Fruit fly (Drosophila melanogaster) whole organism, embryonic: ENCODE data around the gene CG43999.
A peak's percentile ranks its signal among the peaks of the same experiment; 100 is the strongest.

Experiments
- Atf-2 ChIP-seq: fragments of 200-800 bp; sonication (Bioruptor generic); optimal IDR thresholded peaks from 2 replicates; lab custom pipeline; 2016; ENCODE audit warnings: missing biosample characterization, missing genetic modification characterization
- Bgb ChIP-seq: fragments of 200-800 bp; sonication (Bioruptor generic); IDR thresholded peaks from 2 replicates; pipeline ENCODE4 v1.3.6; 2022; ENCODE audit warnings: missing biosample characterization, missing genetic modification characterization; ENCODE audit not compliant: partially characterized antibody
- Blimp-1 ChIP-seq: fragments of 200-800 bp; sonication (Bioruptor generic); optimal IDR thresholded peaks from 3 replicates; lab custom pipeline; 2018; ENCODE audit warnings: missing biosample characterization, missing genetic modification characterization, mild to moderate bottlenecking, moderate library complexity, missing genetic modification reagents
- CG10267 ChIP-seq: fragments of 200-800 bp; sonication (Bioruptor generic); optimal IDR thresholded peaks from 2 replicates; lab custom pipeline; 2018; ENCODE audit warnings: missing biosample characterization, mild to moderate bottlenecking, missing genetic modification characterization, moderate library complexity
- CG12071 ChIP-seq: fragments of 200-800 bp; sonication (Bioruptor generic); optimal IDR thresholded peaks from 3 replicates; lab custom pipeline; 2018; ENCODE audit warnings: missing biosample characterization, mild to moderate bottlenecking, missing genetic modification characterization
- CG12391 ChIP-seq: fragments of 200-800 bp; sonication (Bioruptor generic); optimal IDR thresholded peaks from 3 replicates; lab custom pipeline; 2018; ENCODE audit warnings: missing biosample characterization, mild to moderate bottlenecking, missing genetic modification characterization, moderate library complexity
- CG14667 ChIP-seq: fragments of 200-800 bp; sonication (Bioruptor generic); IDR thresholded peaks from 2 replicates; pipeline ENCODE4 v1.3.6; 2022; ENCODE audit warnings: missing biosample characterization, missing genetic modification characterization
- CG17359 ChIP-seq: fragments of 200-800 bp; sonication (Bioruptor generic); optimal IDR thresholded peaks from 3 replicates; lab custom pipeline; 2018; ENCODE audit warnings: missing biosample characterization, mild to moderate bottlenecking, missing genetic modification characterization, moderate library complexity
- CG18262 ChIP-seq: fragments of 200-800 bp; optimal IDR thresholded peaks from 3 replicates; lab custom pipeline; 2019; ENCODE audit warnings: missing biosample characterization, mild to moderate bottlenecking, missing genetic modification characterization, moderate library complexity
- CG1832 ChIP-seq: fragments of 200-800 bp; sonication (Bioruptor generic); optimal IDR thresholded peaks from 2 replicates; lab custom pipeline; 2017; ENCODE audit warnings: missing biosample characterization, mild to moderate bottlenecking, missing genetic modification characterization, inconsistent platforms
- CG18599 ChIP-seq: fragments of 200-800 bp; sonication (Bioruptor generic); optimal IDR thresholded peaks from 3 replicates; lab custom pipeline; 2017; ENCODE audit warnings: missing biosample characterization, missing genetic modification characterization, mild to moderate bottlenecking, moderate library complexity, missing genetic modification reagents
- CG2678 ChIP-seq: fragments of 200-800 bp; sonication (Bioruptor generic); optimal IDR thresholded peaks from 3 replicates; lab custom pipeline; 2019; ENCODE audit warnings: missing biosample characterization, mild to moderate bottlenecking, missing genetic modification characterization, moderate library complexity
- CG2889 ChIP-seq: fragments of 200-800 bp; sonication (Bioruptor generic); IDR thresholded peaks from 3 replicates; pipeline ENCODE4 v1.3.6; 2022; ENCODE audit warnings: missing biosample characterization, missing genetic modification characterization
- CG30020 ChIP-seq: fragments of 200-800 bp; optimal IDR thresholded peaks from 2 replicates; lab custom pipeline; 2019; ENCODE audit warnings: missing biosample characterization, mild to moderate bottlenecking, missing genetic modification characterization, moderate library complexity
- CG30403 ChIP-seq: fragments of 200-800 bp; sonication (Bioruptor generic); optimal IDR thresholded peaks from 3 replicates; lab custom pipeline; 2016; ENCODE audit warnings: missing biosample characterization, missing genetic modification characterization
- CG3407 ChIP-seq: fragments of 200-800 bp; sonication (Bioruptor generic); optimal IDR thresholded peaks from 2 replicates; lab custom pipeline; 2018; ENCODE audit warnings: missing biosample characterization, mild to moderate bottlenecking, missing genetic modification characterization
- CG34376 ChIP-seq: fragments of 200-800 bp; sonication (Bioruptor generic); optimal IDR thresholded peaks from 2 replicates; lab custom pipeline; 2018; ENCODE audit warnings: missing biosample characterization, mild to moderate bottlenecking, missing genetic modification characterization
- CG3995 ChIP-seq: fragments of 200-800 bp; sonication (Bioruptor generic); optimal IDR thresholded peaks from 3 replicates; lab custom pipeline; 2016; ENCODE audit warnings: missing biosample characterization, missing genetic modification characterization
- CG42726 ChIP-seq: fragments of 200-800 bp; sonication (Bioruptor generic); IDR thresholded peaks from 2 replicates; pipeline ENCODE4 v1.3.6; 2022; ENCODE audit warnings: missing biosample characterization, missing genetic modification characterization; ENCODE audit not compliant: partially characterized antibody
- CG6175 ChIP-seq: fragments of 200-800 bp; sonication (Bioruptor generic); IDR thresholded peaks from 3 replicates; pipeline ENCODE4 v1.3.6; 2022; ENCODE audit warnings: missing biosample characterization, missing genetic modification characterization
- CG8359 ChIP-seq: fragments of 200-800 bp; sonication (Bioruptor generic); optimal IDR thresholded peaks from 2 replicates; lab custom pipeline; 2017; ENCODE audit warnings: missing biosample characterization, mild to moderate bottlenecking, missing genetic modification characterization, borderline replicate concordance
- CG8924 ChIP-seq: fragments of 200-800 bp; optimal IDR thresholded peaks from 3 replicates; lab custom pipeline; 2019; ENCODE audit warnings: missing biosample characterization, mild to moderate bottlenecking, missing genetic modification characterization, moderate library complexity
- CoRest ChIP-seq: fragments of 200-800 bp; sonication (Bioruptor generic); optimal IDR thresholded peaks from 3 replicates; lab custom pipeline; 2018; ENCODE audit warnings: missing biosample characterization, mild to moderate bottlenecking, missing genetic modification characterization, moderate library complexity
- Dp ChIP-seq: fragments of 200-800 bp; sonication (Bioruptor generic); optimal IDR thresholded peaks from 2 replicates; lab custom pipeline; 2018; ENCODE audit warnings: missing biosample characterization, mild to moderate bottlenecking, missing genetic modification characterization, moderate library complexity
- Drgx ChIP-seq: fragments of 200-800 bp; sonication (Bioruptor generic); IDR thresholded peaks from 2 replicates; pipeline ENCODE4 v1.3.6; 2022; ENCODE audit warnings: missing biosample characterization, missing genetic modification characterization
- Hey ChIP-seq: fragments of 200-800 bp; sonication (Bioruptor generic); optimal IDR thresholded peaks from 3 replicates; lab custom pipeline; 2018; ENCODE audit warnings: missing biosample characterization, mild to moderate bottlenecking, missing genetic modification characterization
- HmgD ChIP-seq: fragments of 200-800 bp; sonication (Bioruptor generic); optimal IDR thresholded peaks from 3 replicates; lab custom pipeline; 2016; ENCODE audit warnings: missing biosample characterization, missing genetic modification characterization
- Hr51 ChIP-seq, 2 experiments: fragments of 200-800 bp; sonication (Bioruptor generic); optimal IDR thresholded peaks; 2 replicates in 1 of 2; 3 replicates in 1 of 2; lab custom pipeline; 2016 to 2018; ENCODE audit warnings: missing biosample characterization in 2 of 2, missing genetic modification characterization in 2 of 2, mild to moderate bottlenecking in 1 of 2, moderate library complexity in 1 of 2
- Med ChIP-seq: fragments of 200-800 bp; sonication (Bioruptor generic); peaks from one replicate; lab custom pipeline; 2016; ENCODE audit warnings: missing biosample characterization, missing genetic modification characterization, mild to moderate bottlenecking, inconsistent platforms, moderate library complexity
- Meics ChIP-seq: fragments of 200-800 bp; sonication (Bioruptor generic); optimal IDR thresholded peaks from 2 replicates; lab custom pipeline; 2017; ENCODE audit warnings: missing biosample characterization, mild to moderate bottlenecking, missing genetic modification characterization
- Nf-YA ChIP-seq: fragments of 200-800 bp; sonication (Bioruptor generic); IDR thresholded peaks from 2 replicates; pipeline ENCODE4 v1.3.6; 2022; ENCODE audit warnings: missing biosample characterization, missing genetic modification characterization
- Ptx1 ChIP-seq: fragments of 200-800 bp; sonication (Bioruptor generic); IDR thresholded peaks from 2 replicates; pipeline ENCODE4 v1.3.6; 2022; ENCODE audit warnings: missing biosample characterization, missing genetic modification characterization
- Rfx ChIP-seq: fragments of 200-800 bp; sonication (Bioruptor generic); IDR thresholded peaks from 2 replicates; pipeline ENCODE4 v1.3.6; 2022; ENCODE audit warnings: missing biosample characterization, missing genetic modification characterization
- Xrp1 ChIP-seq: fragments of 200-800 bp; sonication (Bioruptor generic); IDR thresholded peaks from 2 replicates; pipeline ENCODE4 v1.3.6; 2022; ENCODE audit warnings: missing biosample characterization, missing genetic modification characterization
- ase ChIP-seq: fragments of 200-800 bp; sonication (Bioruptor generic); IDR thresholded peaks from 3 replicates; pipeline ENCODE4 v1.3.6; 2022; ENCODE audit warnings: missing biosample characterization, missing genetic modification characterization
- az2 ChIP-seq: fragments of 200-800 bp; sonication (Bioruptor generic); optimal IDR thresholded peaks from 3 replicates; lab custom pipeline; 2016; ENCODE audit warnings: missing biosample characterization, missing genetic modification characterization
- fru ChIP-seq: fragments of >200 bp; optimal IDR thresholded peaks from 2 replicates; lab custom pipeline; 2017
- gem ChIP-seq: fragments of 200-800 bp; sonication (Bioruptor generic); optimal IDR thresholded peaks from 2 replicates; lab custom pipeline; 2019; ENCODE audit warnings: missing biosample characterization, mild to moderate bottlenecking, missing genetic modification characterization, moderate library complexity
- her ChIP-seq: fragments of 200-800 bp; sonication (Bioruptor generic); optimal IDR thresholded peaks from 2 replicates; lab custom pipeline; 2016; ENCODE audit warnings: missing biosample characterization, missing genetic modification characterization
- nmo ChIP-seq: fragments of 200-800 bp; sonication (Bioruptor generic); optimal IDR thresholded peaks from 2 replicates; lab custom pipeline; 2018; ENCODE audit warnings: missing biosample characterization, mild to moderate bottlenecking, missing genetic modification characterization, moderate library complexity
- oc ChIP-seq: fragments of 200-800 bp; sonication (Bioruptor generic); optimal IDR thresholded peaks from 2 replicates; lab custom pipeline; 2018; ENCODE audit warnings: missing biosample characterization, mild to moderate bottlenecking, missing genetic modification characterization, moderate library complexity
- salm ChIP-seq: fragments of 200-800 bp; sonication (Bioruptor generic); optimal IDR thresholded peaks from 2 replicates; lab custom pipeline; 2018; ENCODE audit warnings: missing biosample characterization, mild to moderate bottlenecking, missing genetic modification characterization
- sens ChIP-seq: fragments of 200-800 bp; sonication (Bioruptor generic); peaks from one replicate; lab custom pipeline; 2016; ENCODE audit warnings: missing biosample characterization, missing genetic modification characterization
- sens-2 ChIP-seq: fragments of 200-800 bp; sonication (Bioruptor generic); IDR thresholded peaks from 2 replicates; pipeline ENCODE4 v1.3.6; 2022; ENCODE audit warnings: missing biosample characterization, missing genetic modification characterization
- sim ChIP-seq: fragments of 200-800 bp; sonication (Bioruptor generic); IDR thresholded peaks from 2 replicates; pipeline ENCODE4 v1.3.6; 2022; ENCODE audit warnings: missing biosample characterization, missing genetic modification characterization
- sisA ChIP-seq: fragments of 200-800 bp; sonication (Bioruptor generic); IDR thresholded peaks from 2 replicates; pipeline ENCODE4 v1.3.6; 2022; ENCODE audit warnings: missing biosample characterization, missing genetic modification characterization
- slou ChIP-seq: fragments of 200-800 bp; sonication (Bioruptor generic); optimal IDR thresholded peaks from 3 replicates; lab custom pipeline; 2016; ENCODE audit warnings: missing biosample characterization, missing genetic modification characterization
- tna ChIP-seq: fragments of 200-800 bp; sonication (Bioruptor generic); IDR thresholded peaks from 2 replicates; pipeline ENCODE4 v1.3.6; 2022; ENCODE audit warnings: missing biosample characterization, missing genetic modification characterization; ENCODE audit not compliant: partially characterized antibody
- trem ChIP-seq: fragments of 200-800 bp; optimal IDR thresholded peaks from 3 replicates; lab custom pipeline; 2019; ENCODE audit warnings: missing biosample characterization, mild to moderate bottlenecking, missing genetic modification characterization, moderate library complexity
- twi ChIP-seq: fragments of 200-800 bp; optimal IDR thresholded peaks from 2 replicates; lab custom pipeline; 2019; ENCODE audit warnings: missing biosample characterization, mild to moderate bottlenecking, missing genetic modification characterization, moderate library complexity
- unpg ChIP-seq: fragments of 200-800 bp; sonication (Bioruptor generic); optimal IDR thresholded peaks from 3 replicates; lab custom pipeline; 2018; ENCODE audit warnings: missing biosample characterization, mild to moderate bottlenecking, missing genetic modification characterization, moderate library complexity

The CG43999 gene

DNA sequence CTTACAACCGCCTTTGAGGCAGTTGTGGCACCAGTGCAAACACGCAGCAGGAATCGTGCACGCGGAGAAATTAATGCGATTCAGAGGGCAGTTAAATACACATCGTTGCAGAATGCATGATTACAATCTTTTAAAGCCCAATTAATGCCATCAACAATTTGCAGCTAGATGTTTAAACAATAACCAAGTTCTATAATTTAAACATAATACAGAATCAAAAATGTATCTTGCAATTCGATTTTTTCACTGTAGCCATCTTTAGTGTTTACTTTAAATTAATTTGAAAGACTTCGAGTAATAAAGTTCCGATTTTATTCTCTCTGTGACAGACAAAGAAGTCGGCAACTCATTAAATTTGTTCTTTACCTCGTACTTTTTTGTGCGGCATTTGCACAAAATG is 12.8 kb downstream of the CG43999 start (continued):
- TF ChIP-seq Xrp1 (GFP tag; lab: Robert Waterston, UW), result 0 out of 2 replicates have a peak, but pooled peaks have one; percentile 13
- TF ChIP-seq az2 (GFP tag; lab: Kevin White, UChicago), result peak; percentile 1
- no peak for TF ChIP-seq twi (tag; lab: Kevin White, UChicago)
- TF ChIP-seq CG2678 (tag; lab: Kevin White, UChicago), result peak; percentile 5
- TF ChIP-seq CG34376 (GFP tag; lab: Kevin White, UChicago), result no peak
- TF ChIP-seq CG6175, result no peak
- no peak for TF ChIP-seq CG17359
- peak; percentile 25 for TF ChIP-seq gem (tag; lab: Kevin White, UChicago)
- TF ChIP-seq sens (GFP tag; lab: Kevin White, UChicago), result peak; percentile 54
- TF ChIP-seq Atf-2, result no peak
- no peak for TF ChIP-seq CG12391
- TF ChIP-seq nmo (GFP tag; lab: Kevin White, UChicago), result peak; percentile 3
- TF ChIP-seq CG1832, result no peak
- no peak for TF ChIP-seq CG8924 (tag; lab: Kevin White, UChicago)
- TF ChIP-seq slou (GFP tag; lab: Kevin White, UChicago), result no peak
- 0 out of 2 replicates have a peak, but pooled peaks have one; percentile 23 for TF ChIP-seq sisA (GFP tag; lab: Robert Waterston, UW)
- no peak for TF ChIP-seq CG10267 (tag; lab: Kevin White, UChicago)
- no peak for TF ChIP-seq salm (tag; lab: Kevin White, UChicago)
- no peak for TF ChIP-seq Dp (GFP tag; lab: Kevin White, UChicago)
- no peak for TF ChIP-seq fru (lab: Kevin White, UChicago)
- no peak for TF ChIP-seq CG30020 (tag; lab: Kevin White, UChicago)
- no peak for TF ChIP-seq HmgD (GFP tag; lab: Kevin White, UChicago)
- TF ChIP-seq CG14667, result no peak
- no peak for TF ChIP-seq CG42726 (GFP tag; lab: Robert Waterston, UW)
- no peak for TF ChIP-seq CG18599
- TF ChIP-seq CoRest, result no peak
- no peak for TF ChIP-seq her (GFP tag; lab: Kevin White, UChicago)
- TF ChIP-seq Blimp-1, result peak; percentile 20
- TF ChIP-seq Bgb (GFP tag; lab: Robert Waterston, UW), result no peak
- TF ChIP-seq CG3407 (GFP tag; lab: Kevin White, UChicago), result no peak
- no peak for TF ChIP-seq sens-2 (GFP tag; lab: Robert Waterston, UW)
- TF ChIP-seq Drgx (GFP tag; lab: Robert Waterston, UW), result peak; percentile 57
- peak; percentile 5 for TF ChIP-seq CG18262 (tag; lab: Kevin White, UChicago)
- TF ChIP-seq unpg, result peak; percentile 3
- TF ChIP-seq Nf-YA (GFP tag; lab: Robert Waterston, UW), result no peak
- no peak for TF ChIP-seq CG3995 (GFP tag; lab: Kevin White, UChicago)
- TF ChIP-seq CG8359, result no peak
- TF ChIP-seq Rfx (GFP tag; lab: Robert Waterston, UW), result no peak
- TF ChIP-seq ase (GFP tag; lab: Robert Waterston, UW), result no peak
- peak; percentile 7 for TF ChIP-seq CG30403 (GFP tag; lab: Kevin White, UChicago)
- TF ChIP-seq CG2889 (GFP tag; lab: Robert Waterston, UW), result no peak
- peak in 1 of 2 experiments; percentile 3 for TF ChIP-seq Hr51 (GFP tag; optimal IDR thresholded peaks at IDR 0.05; lab: Kevin White, UChicago)
- no peak for TF ChIP-seq Hey
- peak; percentile 78 for TF ChIP-seq Med
- TF ChIP-seq tna (GFP tag; lab: Robert Waterston, UW), result no peak
- TF ChIP-seq sim (GFP tag; lab: Robert Waterston, UW), result no peak
- no peak for TF ChIP-seq trem (tag; lab: Kevin White, UChicago)
- no peak for TF ChIP-seq CG12071 (GFP tag; lab: Kevin White, UChicago)
- no peak for TF ChIP-seq oc (tag; lab: Kevin White, UChicago)
- 0 out of 2 replicates have a peak, but pooled peaks have one; percentile 24 for TF ChIP-seq Ptx1 (GFP tag; lab: Robert Waterston, UW)
- TF ChIP-seq Meics (GFP tag; lab: Kevin White, UChicago), result no peak
